Worm (Caenorhabditis elegans) whole organism, early embryonic: Measurements from ENCODE around the gene srw-16.
"Not testable (repeated sequence)": the region's sequence is repeated elsewhere in the genome, so short reads cannot be mapped to it uniquely, and the experiment has no call there.

Source experiments
- B0310.2 ChIP-seq: sonication (generic microtip); optimal IDR thresholded peaks from 2 replicates; lab custom pipeline; 2016; ENCODE audit warnings: mild to moderate bottlenecking, missing genetic modification characterization, missing compliant biosample characterization
- F13C5.2 ChIP-seq: sonication (generic microtip); optimal IDR thresholded peaks from 2 replicates; lab custom pipeline; 2017; ENCODE audit warnings: mild to moderate bottlenecking, missing genetic modification characterization, inconsistent platforms, missing compliant biosample characterization
- aly-1 ChIP-seq: sonication (generic microtip); optimal IDR thresholded peaks from 2 replicates; lab custom pipeline; 2016; ENCODE audit warnings: missing genetic modification characterization, missing compliant biosample characterization
- ama-1 ChIP-seq: fragments of 150-350 bp; optimal IDR thresholded peaks from 2 replicates; lab custom pipeline; 2014
- ceh-13 ChIP-seq: fragments of 200-800 bp; sonication (Bioruptor generic); optimal IDR thresholded peaks from 2 replicates; lab custom pipeline; 2018; ENCODE audit warnings: mild to moderate bottlenecking, missing genetic modification characterization, missing compliant biosample characterization
- ceh-36 ChIP-seq: sonication (generic microtip); optimal IDR thresholded peaks from 2 replicates; lab custom pipeline; 2016; ENCODE audit warnings: missing genetic modification characterization, inconsistent platforms, missing compliant biosample characterization
- ets-7 ChIP-seq: sonication (generic microtip); optimal IDR thresholded peaks from 2 replicates; lab custom pipeline; 2016; ENCODE audit warnings: missing genotype, missing genetic modification characterization, missing compliant biosample characterization
- flt-1 ChIP-seq: fragments of 200-800 bp; sonication (Bioruptor generic); IDR thresholded peaks from 2 replicates; pipeline ENCODE4 v1.3.6; 2022; ENCODE audit warnings: missing genetic modification characterization, missing compliant biosample characterization
- hmbx-1 ChIP-seq: sonication (generic microtip); optimal IDR thresholded peaks from 2 replicates; lab custom pipeline; 2016; ENCODE audit warnings: mild to moderate bottlenecking, missing genetic modification characterization, missing compliant biosample characterization
- hmg-4 ChIP-seq: fragments of 200-800 bp; sonication (Bioruptor generic); optimal IDR thresholded peaks from 2 replicates; lab custom pipeline; 2018; ENCODE audit warnings: mild to moderate bottlenecking, missing genetic modification characterization, missing compliant biosample characterization
- hnd-1 ChIP-seq: sonication (generic microtip); optimal IDR thresholded peaks from 2 replicates; lab custom pipeline; 2016; ENCODE audit warnings: missing genetic modification characterization, missing compliant biosample characterization
- pes-1 ChIP-seq: fragments of 200-800 bp; sonication (Bioruptor generic); IDR thresholded peaks from 2 replicates; pipeline ENCODE4 v1.3.6; 2022; ENCODE audit warnings: missing genetic modification reagents, missing genetic modification characterization, missing compliant biosample characterization
- scrt-1 ChIP-seq: fragments of 200-800 bp; sonication (Bioruptor generic); IDR thresholded peaks from 2 replicates; pipeline ENCODE4 v1.3.6; 2022; ENCODE audit warnings: missing genetic modification characterization, missing compliant biosample characterization
- sea-1 ChIP-seq: fragments of 200-800 bp; sonication (Bioruptor generic); conservative IDR thresholded peaks from 2 replicates; pipeline ENCODE4 v1.3.6; 2022; ENCODE audit warnings: missing genetic modification characterization, missing compliant biosample characterization
- tbx-11 ChIP-seq: fragments of 200-800 bp; sonication (Bioruptor generic); IDR thresholded peaks from 2 replicates; pipeline ENCODE4 v1.3.6; 2022; ENCODE audit warnings: missing genetic modification characterization, missing compliant biosample characterization
- tbx-37 ChIP-seq: fragments of 200-800 bp; sonication (Bioruptor generic); conservative IDR thresholded peaks from 2 replicates; pipeline ENCODE4 v1.3.6; 2022; ENCODE audit warnings: missing genetic modification reagents, missing genetic modification characterization, missing compliant biosample characterization
- tra-4 ChIP-seq: sonication (generic microtip); optimal IDR thresholded peaks from 2 replicates; lab custom pipeline; 2017; ENCODE audit warnings: missing genetic modification characterization, missing compliant biosample characterization

srw-16 gene

ce11 chrV:15274757-15275156, at the start of gene srw-16:
Gene srw-16, minus strand, starts transcription at chrV:15274857.
- no peak for TF ChIP-seq tra-4 (tag; lab: Kevin White, UChicago)
- no peak for TF ChIP-seq hmbx-1 (tag; lab: Kevin White, UChicago)
- TF ChIP-seq hmg-4 (GFP tag; lab: Kevin White, UChicago): no peak
- no peak for TF ChIP-seq scrt-1 (GFP tag; lab: Robert Waterston, UW)

- TF ChIP-seq pes-1: no peak
- TF ChIP-seq hnd-1 (tag; lab: Kevin White, UChicago): no peak
- TF ChIP-seq B0310.2 (tag; lab: Kevin White, UChicago): no peak
- TF ChIP-seq tra-4 (tag; lab: Kevin White, UChicago): no peak
- TF ChIP-seq hmbx-1 (tag; lab: Kevin White, UChicago): no peak
These were observed 48.8 kb upstream of the srw-16 start for ce11 chrV:15323417-15323816.

DNA sequence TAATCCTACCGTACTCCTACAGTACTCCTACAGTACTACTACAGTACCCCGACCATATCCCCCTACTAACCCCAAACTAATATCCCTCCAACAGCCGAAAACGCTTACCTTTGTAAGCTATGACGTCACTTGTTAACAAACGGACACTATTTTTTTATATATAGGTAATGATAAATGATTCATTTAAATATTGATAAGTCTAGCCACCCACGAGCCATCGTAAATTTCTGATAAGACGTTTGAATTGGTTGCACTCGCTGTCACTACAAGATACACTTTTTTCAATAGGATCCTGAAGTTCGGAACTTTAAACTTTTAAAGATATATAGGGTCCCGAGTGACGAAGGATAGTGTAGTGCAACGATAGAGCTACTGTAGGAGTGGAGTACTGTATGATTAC, 48.0 kb upstream of the srw-16 start, which contains the start of gene nhr-247:
TSS of gene nhr-247 (plus strand) at position 330 of the 400 bp plus-strand sequence.
- not testable (repeated sequence) for TF ChIP-seq ceh-36 (tag; lab: Kevin White, UChicago); flt-1 (GFP tag; lab: Robert Waterston, UW); hnd-1 (tag; lab: Kevin White, UChicago)

DNA sequence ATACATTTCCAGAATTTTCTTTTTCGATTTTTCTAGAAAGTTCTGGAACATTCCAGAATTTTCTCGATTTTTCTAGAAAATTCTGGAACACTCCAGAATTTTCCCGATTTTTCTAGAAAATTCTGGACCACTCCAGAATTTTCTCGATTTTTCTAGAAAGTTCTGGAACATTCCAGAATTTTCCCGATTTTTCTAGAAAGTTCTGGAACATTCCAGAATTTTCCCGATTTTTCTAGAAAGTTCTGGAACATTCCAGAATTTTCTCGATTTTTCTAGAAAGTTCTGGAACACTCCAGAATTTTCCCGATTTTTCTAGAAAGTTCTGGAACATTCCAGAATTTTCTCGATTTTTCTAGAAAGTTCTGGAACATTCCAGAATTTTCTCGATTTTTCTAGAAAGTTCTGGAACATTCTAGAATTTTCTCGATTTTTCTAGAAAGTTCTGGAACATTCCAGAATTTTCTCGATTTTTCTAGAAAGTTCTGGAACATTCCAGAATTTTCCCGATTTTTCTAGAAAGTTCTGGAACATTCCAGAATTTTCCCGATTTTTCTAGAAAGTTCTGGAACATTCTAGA, 46.2 kb upstream of the srw-16 start:
- TF ChIP-seq flt-1 (GFP tag; lab: Robert Waterston, UW) (peak; percentile 51; the same call in 1 of the 2 replicates), pes-1 (peak; percentile 64)

ce11 chrV:15318638-15319037, 44.0 kb upstream of the srw-16 start, which contains the start of gene nhr-291:
Gene nhr-291, plus strand, starts transcription at chrV:15318961.
- TF ChIP-seq ceh-36 (tag; lab: Kevin White, UChicago) (no peak), scrt-1 (GFP tag; lab: Robert Waterston, UW) (no peak)

DNA sequence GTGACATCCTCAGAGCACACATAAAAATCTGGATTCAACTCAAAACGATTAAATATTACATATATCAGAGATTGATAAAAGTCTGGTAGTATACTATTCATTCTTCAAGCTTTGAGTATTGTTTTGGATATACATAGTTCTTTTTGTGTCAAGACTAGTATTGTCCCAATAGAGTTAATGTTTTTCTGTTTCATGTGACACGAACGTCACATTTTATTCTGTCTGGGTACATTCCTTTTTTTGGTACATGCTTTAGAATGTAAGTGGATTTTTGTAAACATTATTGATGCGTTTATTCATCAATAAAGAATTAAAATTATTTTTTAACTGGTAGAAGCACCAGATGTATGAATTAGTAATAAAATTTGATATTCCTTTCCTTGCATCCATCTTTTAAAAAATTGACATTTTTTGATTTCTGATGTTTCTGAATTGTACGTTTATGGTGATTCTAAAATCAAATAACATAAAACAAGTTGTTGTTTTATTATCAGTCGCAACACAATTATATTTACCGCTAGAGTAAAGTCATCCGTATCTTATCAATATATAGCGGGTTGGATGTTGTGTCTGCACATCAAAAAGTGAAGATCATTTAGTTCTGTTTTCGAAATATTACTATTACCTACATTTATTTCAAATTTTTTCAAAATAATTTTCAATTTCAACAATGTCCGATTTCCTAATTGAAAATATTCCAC, 41.3 kb upstream of the srw-16 start, which contains the start of the genes srt-22 and nhr-246:
TSS of gene srt-22 (minus strand) at position 101 of the 701 bp plus-strand sequence.
TSS of gene nhr-246 (plus strand) at position 651 of the 701 bp plus-strand sequence.
- no peak for TF ChIP-seq ama-1 (lab: Kevin White, UChicago)

- no peak for TF ChIP-seq hnd-1 (tag; lab: Kevin White, UChicago)
- TF ChIP-seq sea-1 (GFP tag; lab: Robert Waterston, UW): no peak
- no peak for TF ChIP-seq ceh-36 (tag; lab: Kevin White, UChicago)
- TF ChIP-seq aly-1 (tag; lab: Kevin White, UChicago): no peak
- no peak for TF ChIP-seq ceh-13 (GFP tag; lab: Kevin White, UChicago)
- no peak for TF ChIP-seq tbx-11 (GFP tag; lab: Robert Waterston, UW)
- no peak for TF ChIP-seq ama-1 (lab: Kevin White, UChicago)
- no peak for TF ChIP-seq pes-1
- no peak for TF ChIP-seq B0310.2 (tag; lab: Kevin White, UChicago)
- TF ChIP-seq ets-7 (tag; lab: Kevin White, UChicago): no peak
- no peak for TF ChIP-seq hmg-4 (GFP tag; lab: Kevin White, UChicago)
- TF ChIP-seq tbx-37: no peak
- no peak for TF ChIP-seq scrt-1 (GFP tag; lab: Robert Waterston, UW)
- no peak for TF ChIP-seq tra-4 (tag; lab: Kevin White, UChicago)
- no peak for TF ChIP-seq flt-1 (GFP tag; lab: Robert Waterston, UW)
- TF ChIP-seq F13C5.2 (tag; lab: Kevin White, UChicago): no peak
- no peak for TF ChIP-seq hmbx-1 (tag; lab: Kevin White, UChicago)
These were observed 38.9 kb upstream of the srw-16 start for ce11 chrV:15313529-15313928.

ce11 chrV:15310780-15311179, 36.1 kb upstream of the srw-16 start, which contains the start of gene irld-62:
Gene irld-62, plus strand, starts transcription at chrV:15311080.
- no peak for TF ChIP-seq tra-4 (tag; lab: Kevin White, UChicago)
- no peak for TF ChIP-seq ceh-36 (tag; lab: Kevin White, UChicago)
- no peak for TF ChIP-seq ets-7 (tag; lab: Kevin White, UChicago)
- TF ChIP-seq sea-1 (GFP tag; lab: Robert Waterston, UW): no peak
- no peak for TF ChIP-seq tbx-37
- no peak for TF ChIP-seq pes-1
- no peak for TF ChIP-seq ama-1 (lab: Kevin White, UChicago)
- no peak for TF ChIP-seq tbx-11 (GFP tag; lab: Robert Waterston, UW)
- no peak for TF ChIP-seq hmg-4 (GFP tag; lab: Kevin White, UChicago)
- TF ChIP-seq F13C5.2 (tag; lab: Kevin White, UChicago): no peak
- TF ChIP-seq aly-1 (tag; lab: Kevin White, UChicago): no peak
